Worm (Caenorhabditis elegans): ENCODE data around the gene F35H8.4.

The F35H8.4 gene

ce11 chrII:9577630-9578029, 17.8 kb upstream of the F35H8.4 start:
- no peak for TF ChIP-seq nhr-12 (tag; optimal IDR thresholded peaks at IDR 0.05)
- TF ChIP-seq nhr-28 (tag; optimal IDR thresholded peaks at IDR 0.05) = no peak
- TF ChIP-seq ces-1 (GFP tag; optimal IDR thresholded peaks at IDR 0.05) = no peak

- no peak for TF ChIP-seq drap-1 (GFP tag; optimal IDR thresholded peaks at IDR 0.05)
- no peak for TF ChIP-seq nhr-237 (tag; optimal IDR thresholded peaks at IDR 0.05)
- no peak for TF ChIP-seq cnd-1 (tag; optimal IDR thresholded peaks at IDR 0.05)
- no peak for TF ChIP-seq ceh-43 (GFP tag; optimal IDR thresholded peaks at IDR 0.05)
- TF ChIP-seq mep-1 (tag; optimal IDR thresholded peaks at IDR 0.05) = no peak
- no peak for TF ChIP-seq M03D4.4 (tag; optimal IDR thresholded peaks at IDR 0.05)
- TF ChIP-seq ceh-39 (tag; optimal IDR thresholded peaks at IDR 0.05) = no peak
- no peak for TF ChIP-seq flh-1 (GFP tag; optimal IDR thresholded peaks at IDR 0.05)
Observed at ce11 chrII:9576707-9577106, 16.9 kb upstream of the F35H8.4 start.

- TF ChIP-seq sptf-1 (tag; optimal IDR thresholded peaks at IDR 0.05) = no peak
Observed at ce11 chrII:9575670-9576069, 15.8 kb upstream of the F35H8.4 start, which contains the start of gene exc-7. TSS of gene exc-7 (plus strand) at chrII:9575970.

- no peak for TF ChIP-seq pha-4 (tag; optimal IDR thresholded peaks at IDR 0.05)
- no peak for TF ChIP-seq zip-8 (tag; optimal IDR thresholded peaks at IDR 0.05)
- TF ChIP-seq elt-1 (tag; optimal IDR thresholded peaks at IDR 0.05; ENCODE audit: borderline replicate concordance, insufficient read depth) = no peak
- TF ChIP-seq mls-2 (tag; optimal IDR thresholded peaks at IDR 0.05) = peak; percentile 59
- peak; percentile 13 for TF ChIP-seq drap-1 (GFP tag; optimal IDR thresholded peaks at IDR 0.05)
- peak; percentile 12 for TF ChIP-seq ham-2 (GFP tag; optimal IDR thresholded peaks at IDR 0.05)
- TF ChIP-seq mab-5 (tag; optimal IDR thresholded peaks at IDR 0.05) = no peak
- no peak for TF ChIP-seq unc-39 (tag; optimal IDR thresholded peaks at IDR 0.05)
- peak; percentile 69 for TF ChIP-seq sptf-1 (tag; optimal IDR thresholded peaks at IDR 0.05)
- peak; percentile 77 for TF ChIP-seq ceh-43 (GFP tag; optimal IDR thresholded peaks at IDR 0.05)
- TF ChIP-seq nhr-12 (tag; optimal IDR thresholded peaks at IDR 0.05) = no peak
- no peak for TF ChIP-seq blmp-1 (tag; optimal IDR thresholded peaks at IDR 0.05)
Observed at ce11 chrII:9574406-9574805, 14.6 kb upstream of the F35H8.4 start.

ce11 chrII:9573412-9573811, 13.6 kb upstream of the F35H8.4 start:
- no peak for TF ChIP-seq lin-32 (GFP tag; optimal IDR thresholded peaks at IDR 0.05)
- peak; percentile 22 for TF ChIP-seq blmp-1 (tag; optimal IDR thresholded peaks at IDR 0.05)

- no peak for TF ChIP-seq nhr-76 (tag; optimal IDR thresholded peaks at IDR 0.05)
- TF ChIP-seq sptf-1 (tag; optimal IDR thresholded peaks at IDR 0.05) = peak; percentile 95
- TF ChIP-seq nhr-2 (tag; optimal IDR thresholded peaks at IDR 0.05) = no peak
- TF ChIP-seq flh-1 (GFP tag; optimal IDR thresholded peaks at IDR 0.05) = peak; percentile 79
- peak; percentile 92 for TF ChIP-seq drap-1 (GFP tag; optimal IDR thresholded peaks at IDR 0.05)
- TF ChIP-seq sem-2 (GFP tag; optimal IDR thresholded peaks at IDR 0.05) = peak; percentile 90
- peak; percentile 17 for TF ChIP-seq unc-62 (GFP tag; optimal IDR thresholded peaks at IDR 0.05)
- TF ChIP-seq ham-2 (GFP tag; optimal IDR thresholded peaks at IDR 0.05) = peak; percentile 75
- TF ChIP-seq mls-2 (tag; optimal IDR thresholded peaks at IDR 0.05) = peak; percentile 95
- TF ChIP-seq elt-3 (tag; optimal IDR thresholded peaks at IDR 0.05) = no peak
- TF ChIP-seq ceh-83 (GFP tag; optimal IDR thresholded peaks at IDR 0.05) = peak; percentile 91
- no peak for TF ChIP-seq snpc-4 (tag; optimal IDR thresholded peaks at IDR 0.05)
- TF ChIP-seq elt-1 (tag; optimal IDR thresholded peaks at IDR 0.05; ENCODE audit: borderline replicate concordance, insufficient read depth) = no peak
- TF ChIP-seq unc-120 (tag; optimal IDR thresholded peaks at IDR 0.05; ENCODE audit: poor library complexity, severe bottlenecking) = peak; percentile 84
- TF ChIP-seq blmp-1 (tag; optimal IDR thresholded peaks at IDR 0.05) = no peak
- TF ChIP-seq mep-1 (tag; optimal IDR thresholded peaks at IDR 0.05) = peak; percentile 6
- TF ChIP-seq lsy-2 (tag; optimal IDR thresholded peaks at IDR 0.05) = no peak
- no peak for TF ChIP-seq nhr-12 (tag; optimal IDR thresholded peaks at IDR 0.05)
- no peak for TF ChIP-seq nhr-237 (tag; optimal IDR thresholded peaks at IDR 0.05)
- TF ChIP-seq ztf-11 (tag; optimal IDR thresholded peaks at IDR 0.05) = peak; percentile 22
- peak; percentile 90 for TF ChIP-seq ceh-43 (GFP tag; optimal IDR thresholded peaks at IDR 0.05)
- no peak for TF ChIP-seq nhr-28 (tag; optimal IDR thresholded peaks at IDR 0.05)
- TF ChIP-seq mab-5 (tag; optimal IDR thresholded peaks at IDR 0.05) = no peak
- no peak for TF ChIP-seq pha-4 (tag; optimal IDR thresholded peaks at IDR 0.05)
- TF ChIP-seq cnd-1 (tag; optimal IDR thresholded peaks at IDR 0.05) = peak; percentile 93
- no peak for TF ChIP-seq zip-8 (tag; optimal IDR thresholded peaks at IDR 0.05)
- TF ChIP-seq hlh-1 (tag; optimal IDR thresholded peaks at IDR 0.05) = peak; percentile 23
- peak; percentile 57 for TF ChIP-seq unc-39 (tag; optimal IDR thresholded peaks at IDR 0.05)
- no peak for TF ChIP-seq ceh-39 (tag; optimal IDR thresholded peaks at IDR 0.05)
- TF ChIP-seq tbx-8 (GFP tag; optimal IDR thresholded peaks at IDR 0.05) = peak; percentile 85
- TF ChIP-seq lin-32 (GFP tag; optimal IDR thresholded peaks at IDR 0.05) = peak; percentile 86
- peak; percentile 21 for TF ChIP-seq ces-1 (GFP tag; optimal IDR thresholded peaks at IDR 0.05)
- TF ChIP-seq lin-13 (tag; optimal IDR thresholded peaks at IDR 0.05) = no peak
- peak; percentile 94 for TF ChIP-seq M03D4.4 (tag; optimal IDR thresholded peaks at IDR 0.05)
- TF ChIP-seq bed-3 (GFP tag; optimal IDR thresholded peaks at IDR 0.05) = peak; percentile 85
Observed at ce11 chrII:9566045-9566444, 6.2 kb upstream of the F35H8.4 start.
